Fruit fly (Drosophila melanogaster) whole organism, prepupa: Measurements from ENCODE around the gene Fancl.

Source experiments
- Blimp-1 ChIP-seq: fragments of 200-800 bp; sonication (Bioruptor generic); optimal IDR thresholded peaks from 3 replicates; lab custom pipeline; 2017; ENCODE audit warnings: missing biosample characterization, missing genetic modification characterization, mild to moderate bottlenecking, moderate library complexity, missing genetic modification reagents
- CG10669 ChIP-seq: fragments of 200-800 bp; sonication (Bioruptor generic); optimal IDR thresholded peaks from 3 replicates; lab custom pipeline; 2018; ENCODE audit warnings: missing biosample characterization, mild to moderate bottlenecking, missing genetic modification characterization, moderate library complexity
- CG11294 ChIP-seq: fragments of 200-800 bp; sonication (Bioruptor generic); IDR thresholded peaks from 2 replicates; pipeline ENCODE4 v1.3.6; 2022; ENCODE audit warnings: missing biosample characterization, missing genetic modification characterization
- CG11902 ChIP-seq: fragments of 200-800 bp; sonication (Bioruptor generic); optimal IDR thresholded peaks from 3 replicates; lab custom pipeline; 2016; ENCODE audit warnings: missing biosample characterization, missing genetic modification characterization
- CG15336 ChIP-seq: fragments of 200-800 bp; sonication (Bioruptor generic); IDR thresholded peaks from 2 replicates; pipeline ENCODE4 v1.3.6; 2022; ENCODE audit warnings: missing biosample characterization, missing genetic modification characterization
- CG1621 ChIP-seq: fragments of 200-800 bp; sonication (Bioruptor generic); optimal IDR thresholded peaks from 3 replicates; lab custom pipeline; 2018; ENCODE audit warnings: missing biosample characterization, mild to moderate bottlenecking, missing genetic modification characterization
- CG16779 ChIP-seq: fragments of 200-800 bp; sonication (Bioruptor generic); optimal IDR thresholded peaks from 3 replicates; lab custom pipeline; 2017; ENCODE audit warnings: missing biosample characterization, mild to moderate bottlenecking, missing genetic modification characterization
- CG3032 ChIP-seq: fragments of 200-800 bp; optimal IDR thresholded peaks from 2 replicates; lab custom pipeline; 2019; ENCODE audit warnings: missing biosample characterization, mild to moderate bottlenecking, missing genetic modification characterization, moderate library complexity
- CG32006 ChIP-seq: fragments of 200-800 bp; sonication (Bioruptor generic); optimal IDR thresholded peaks from 3 replicates; lab custom pipeline; 2017; ENCODE audit warnings: missing biosample characterization, mild to moderate bottlenecking, missing genetic modification characterization
- CG34406 ChIP-seq: fragments of 200-800 bp; sonication (Bioruptor generic); optimal IDR thresholded peaks from 3 replicates; lab custom pipeline; 2016; ENCODE audit warnings: missing biosample characterization, missing genetic modification characterization
- CG3919 ChIP-seq: fragments of 200-800 bp; sonication (Bioruptor generic); optimal IDR thresholded peaks from 3 replicates; lab custom pipeline; 2016; ENCODE audit warnings: missing biosample characterization, missing genetic modification characterization
- CG4318 ChIP-seq: fragments of 200-800 bp; sonication (Bioruptor generic); optimal IDR thresholded peaks from 3 replicates; lab custom pipeline; 2017; ENCODE audit warnings: missing biosample characterization, mild to moderate bottlenecking, missing genetic modification characterization
- CG6163 ChIP-seq: fragments of 200-800 bp; sonication (Bioruptor generic); IDR thresholded peaks from 3 replicates; pipeline ENCODE4 v1.3.6; 2022; ENCODE audit warnings: missing biosample characterization, missing genetic modification characterization
- CG6792 ChIP-seq: fragments of 200-800 bp; sonication (Bioruptor generic); optimal IDR thresholded peaks from 3 replicates; lab custom pipeline; 2016; ENCODE audit warnings: missing biosample characterization, missing genetic modification characterization
- CG6854 ChIP-seq: fragments of 200-800 bp; sonication (Bioruptor generic); optimal IDR thresholded peaks from 2 replicates; lab custom pipeline; 2017; ENCODE audit warnings: missing biosample characterization, mild to moderate bottlenecking, missing genetic modification characterization
- CG8119 ChIP-seq: fragments of 200-800 bp; sonication (Bioruptor generic); IDR thresholded peaks from 3 replicates; pipeline ENCODE4 v1.3.6; 2022; ENCODE audit warnings: missing biosample characterization, missing genetic modification characterization
- CG8319 ChIP-seq: fragments of 200-800 bp; sonication (Bioruptor generic); optimal IDR thresholded peaks from 3 replicates; lab custom pipeline; 2016; ENCODE audit warnings: missing biosample characterization, missing genetic modification characterization
- CG8632 ChIP-seq: fragments of 200-800 bp; sonication (Bioruptor generic); optimal IDR thresholded peaks from 3 replicates; lab custom pipeline; 2016; ENCODE audit warnings: missing biosample characterization, missing genetic modification characterization
- Eip75B ChIP-seq: fragments of 200-800 bp; sonication (Bioruptor generic); optimal IDR thresholded peaks from 3 replicates; lab custom pipeline; 2016; ENCODE audit warnings: missing biosample characterization, missing genetic modification characterization
- Eip78C ChIP-seq: fragments of 200-800 bp; sonication (Bioruptor generic); peaks from one replicate; lab custom pipeline; 2016; ENCODE audit warnings: missing biosample characterization, missing genetic modification characterization
- Ets21C ChIP-seq: fragments of 200-800 bp; sonication (Bioruptor generic); optimal IDR thresholded peaks from 3 replicates; lab custom pipeline; 2016; ENCODE audit warnings: missing biosample characterization, missing genetic modification characterization
- Hr38 ChIP-seq: sonication (Bioruptor generic); optimal IDR thresholded peaks from 2 replicates; lab custom pipeline; 2016; ENCODE audit warnings: missing biosample characterization, missing genetic modification characterization
- Hr39 ChIP-seq: fragments of 200-800 bp; sonication (Bioruptor generic); optimal IDR thresholded peaks from 2 replicates; lab custom pipeline; 2016; ENCODE audit warnings: missing biosample characterization, missing genetic modification characterization
- Hr4 ChIP-seq: fragments of 200-800 bp; sonication (Bioruptor generic); optimal IDR thresholded peaks from 3 replicates; lab custom pipeline; 2016; ENCODE audit warnings: missing biosample characterization, missing genetic modification characterization
- Lpt ChIP-seq: fragments of 200-800 bp; sonication (Bioruptor generic); optimal IDR thresholded peaks from 3 replicates; lab custom pipeline; 2016; ENCODE audit warnings: missing biosample characterization, missing genetic modification characterization
- Met ChIP-seq: fragments of 200-800 bp; sonication (Bioruptor generic); optimal IDR thresholded peaks from 3 replicates; lab custom pipeline; 2016; ENCODE audit warnings: missing biosample characterization, missing genetic modification characterization
- Smox ChIP-seq: fragments of 200-800 bp; sonication (Bioruptor generic); optimal IDR thresholded peaks from 3 replicates; lab custom pipeline; 2016; ENCODE audit warnings: missing biosample characterization, missing genetic modification characterization
- Sox14 ChIP-seq: fragments of 200-800 bp; sonication (Bioruptor generic); optimal IDR thresholded peaks from 3 replicates; lab custom pipeline; 2016; ENCODE audit warnings: missing biosample characterization, missing genetic modification characterization
- Sox15 ChIP-seq: fragments of 200-800 bp; sonication (Bioruptor generic); optimal IDR thresholded peaks from 3 replicates; lab custom pipeline; 2016; ENCODE audit warnings: missing biosample characterization, missing genetic modification characterization
- achi ChIP-seq: fragments of 200-800 bp; sonication (Bioruptor generic); optimal IDR thresholded peaks from 3 replicates; lab custom pipeline; 2016; ENCODE audit warnings: missing biosample characterization, missing genetic modification characterization
- acj6 ChIP-seq: fragments of 200-800 bp; sonication (Bioruptor generic); optimal IDR thresholded peaks from 3 replicates; lab custom pipeline; 2016; ENCODE audit warnings: missing biosample characterization, missing genetic modification characterization
- cyc ChIP-seq: fragments of 200-800 bp; sonication (Bioruptor generic); optimal IDR thresholded peaks from 3 replicates; lab custom pipeline; 2016; ENCODE audit warnings: missing biosample characterization, missing genetic modification characterization
- dac ChIP-seq: fragments of 200-800 bp; sonication (Bioruptor generic); optimal IDR thresholded peaks from 2 replicates; lab custom pipeline; 2017; ENCODE audit warnings: missing biosample characterization, mild to moderate bottlenecking, missing genetic modification characterization
- dsx ChIP-seq: fragments of 200-800 bp; optimal IDR thresholded peaks from 3 replicates; lab custom pipeline; 2019; ENCODE audit warnings: missing biosample characterization, mild to moderate bottlenecking, missing genetic modification characterization, moderate library complexity; ENCODE audit not compliant: poor library complexity, severe bottlenecking
- eg ChIP-seq: fragments of 200-800 bp; sonication (Bioruptor generic); IDR thresholded peaks from 3 replicates; pipeline ENCODE4 v1.3.6; 2022; ENCODE audit warnings: missing biosample characterization, missing genetic modification characterization
- esn ChIP-seq: fragments of 200-800 bp; sonication (Bioruptor generic); optimal IDR thresholded peaks from 2 replicates; lab custom pipeline; 2016; ENCODE audit warnings: missing biosample characterization, mild to moderate bottlenecking, missing genetic modification characterization, moderate library complexity
- fd59A ChIP-seq: fragments of 200-800 bp; sonication (Bioruptor generic); optimal IDR thresholded peaks from 2 replicates; lab custom pipeline; 2017; ENCODE audit warnings: missing biosample characterization, mild to moderate bottlenecking, missing genetic modification characterization, missing genetic modification reagents
- fd85E ChIP-seq: fragments of 200-800 bp; sonication (Bioruptor generic); optimal IDR thresholded peaks from 3 replicates; lab custom pipeline; 2016; ENCODE audit warnings: missing biosample characterization, missing genetic modification characterization
- lz ChIP-seq: fragments of 200-800 bp; sonication (Bioruptor generic); optimal IDR thresholded peaks from 3 replicates; lab custom pipeline; 2016; ENCODE audit warnings: missing biosample characterization, missing genetic modification characterization
- net ChIP-seq: fragments of 200-800 bp; sonication (Bioruptor generic); optimal IDR thresholded peaks from 3 replicates; lab custom pipeline; 2016; ENCODE audit warnings: missing biosample characterization, missing genetic modification characterization
- pdm3 ChIP-seq: fragments of 200-800 bp; sonication (Bioruptor generic); optimal IDR thresholded peaks from 3 replicates; lab custom pipeline; 2016; ENCODE audit warnings: missing biosample characterization, missing genetic modification characterization
- salr ChIP-seq, 2 experiments: fragments of 200-800 bp; sonication (Bioruptor generic); optimal IDR thresholded peaks; 3 replicates each; lab custom pipeline; 2016 to 2018; ENCODE audit warnings: missing biosample characterization in 2 of 2, missing genetic modification characterization in 2 of 2, mild to moderate bottlenecking in 1 of 2
- spab ChIP-seq: fragments of 200-800 bp; sonication (Bioruptor generic); optimal IDR thresholded peaks from 2 replicates; lab custom pipeline; 2017; ENCODE audit warnings: missing biosample characterization, mild to moderate bottlenecking, missing genetic modification characterization, missing genetic modification reagents
- ss ChIP-seq, 2 experiments: fragments of 200-800 bp; sonication (Bioruptor generic); optimal IDR thresholded peaks; 2 replicates in 1 of 2; 3 replicates in 1 of 2; lab custom pipeline; 2017 to 2018; ENCODE audit warnings: mild to moderate bottlenecking in 2 of 2, missing biosample characterization in 2 of 2, missing genetic modification characterization in 2 of 2, moderate library complexity in 1 of 2
- topi ChIP-seq: fragments of 200-800 bp; sonication (Bioruptor generic); optimal IDR thresholded peaks from 3 replicates; lab custom pipeline; 2016; ENCODE audit warnings: missing biosample characterization, missing genetic modification characterization
- vri ChIP-seq: fragments of 200-800 bp; sonication (Bioruptor generic); optimal IDR thresholded peaks from 3 replicates; lab custom pipeline; 2016; ENCODE audit warnings: missing biosample characterization, mild to moderate bottlenecking, missing genetic modification characterization

The Fancl gene

DNA sequence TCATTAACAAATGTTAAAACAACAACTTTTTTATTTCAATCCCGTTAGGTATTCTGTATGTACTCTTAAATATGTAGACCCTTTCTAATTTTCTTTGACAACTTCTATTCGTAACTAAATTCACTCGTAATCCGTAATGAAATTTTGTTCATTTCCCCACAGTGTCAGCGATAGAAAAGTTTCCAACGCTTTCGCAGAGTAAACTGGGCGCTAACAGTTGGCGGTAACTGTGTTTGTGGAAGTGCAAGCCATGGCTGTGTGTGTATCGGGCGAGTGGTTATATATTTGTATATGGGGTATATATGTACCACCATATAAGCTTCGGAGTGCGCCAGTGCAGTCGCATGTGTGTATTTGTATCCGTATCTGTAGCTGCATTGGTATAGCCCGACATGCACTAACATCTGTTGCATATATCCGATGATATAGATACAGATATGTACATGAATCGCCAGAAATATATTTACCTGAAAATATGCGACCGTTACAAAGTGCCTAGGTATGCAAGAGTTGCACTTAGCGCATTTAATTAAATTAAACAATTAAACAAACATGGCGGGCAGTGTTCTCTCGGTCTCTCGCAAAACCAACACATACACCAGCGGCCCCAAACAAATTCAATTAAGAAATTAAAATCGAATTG lies 28.9 kb upstream of the Fancl start (continued):
- no peak for TF ChIP-seq fd85E
- peak; percentile 24 for TF ChIP-seq Sox15 (GFP tag; lab: Kevin White, UChicago)
- no peak for TF ChIP-seq salr (GFP tag; optimal IDR thresholded peaks at IDR 0.05; lab: Kevin White, UChicago)
- no peak for TF ChIP-seq Met
- no peak for TF ChIP-seq CG4318 (GFP tag; lab: Kevin White, UChicago)
- no peak for TF ChIP-seq CG8319 (GFP tag; lab: Kevin White, UChicago)
- TF ChIP-seq dac (GFP tag; lab: Kevin White, UChicago), result no peak
- no peak for TF ChIP-seq CG11902 (GFP tag; lab: Kevin White, UChicago)
- TF ChIP-seq lz (GFP tag; lab: Kevin White, UChicago), result no peak
- no peak for TF ChIP-seq CG6792 (GFP tag; lab: Kevin White, UChicago)
- TF ChIP-seq eg (GFP tag; lab: Robert Waterston, UW), result no peak
- TF ChIP-seq Ets21C (GFP tag; lab: Kevin White, UChicago), result peak; percentile 8
- no peak for TF ChIP-seq CG11294
- TF ChIP-seq CG6163 (GFP tag; lab: Robert Waterston, UW), result 0 out of 3 replicates have a peak, but pooled peaks have one; percentile 31
- TF ChIP-seq cyc (GFP tag; lab: Kevin White, UChicago), result peak; percentile 33
- TF ChIP-seq net (GFP tag; lab: Kevin White, UChicago), result peak; percentile 13
- peak; percentile 0 for TF ChIP-seq achi (GFP tag; lab: Kevin White, UChicago)
- no peak for TF ChIP-seq Blimp-1 (GFP tag; lab: Kevin White, UChicago)
- TF ChIP-seq spab (GFP tag; lab: Kevin White, UChicago), result no peak
- no peak for TF ChIP-seq CG16779 (tag; lab: Kevin White, UChicago)
- TF ChIP-seq Hr38 (GFP tag; lab: Kevin White, UChicago), result no peak
- TF ChIP-seq Lpt (GFP tag; lab: Kevin White, UChicago), result no peak
- peak; percentile 20 for TF ChIP-seq Hr4
- TF ChIP-seq CG15336 (GFP tag; lab: Robert Waterston, UW), result no peak
- TF ChIP-seq dsx (GFP tag; lab: Kevin White, UChicago), result no peak
- no peak for TF ChIP-seq pdm3 (GFP tag; lab: Kevin White, UChicago)
- TF ChIP-seq CG3919 (GFP tag; lab: Kevin White, UChicago), result no peak
- no peak for TF ChIP-seq CG8632 (GFP tag; lab: Kevin White, UChicago)
- no peak for TF ChIP-seq CG34406 (GFP tag; lab: Kevin White, UChicago)

DNA sequence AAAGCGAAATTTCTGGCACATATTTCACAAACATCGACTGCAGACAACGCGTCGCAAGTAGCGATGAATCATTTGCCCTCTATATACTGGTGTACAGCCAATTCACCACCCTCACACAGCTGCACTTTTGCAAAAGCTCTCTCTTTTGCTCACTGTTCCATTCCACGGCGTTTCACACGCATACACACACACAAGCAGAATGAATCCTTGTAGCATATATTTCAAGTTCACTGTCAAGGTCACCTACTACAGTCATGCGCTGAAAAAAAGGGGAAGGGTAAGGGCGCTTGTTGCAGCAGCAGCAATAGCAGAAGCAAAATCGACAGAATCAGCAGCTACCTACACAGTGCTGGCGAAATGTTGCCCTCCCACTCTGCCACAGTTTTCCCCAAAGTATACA lies 28.0 kb upstream of the Fancl start:
- TF ChIP-seq eg (GFP tag; lab: Robert Waterston, UW) (no peak), ss (GFP tag; optimal IDR thresholded peaks at IDR 0.05; lab: Kevin White, UChicago) (peak in 1 of 2 experiments; percentile 14), Hr39 (GFP tag; lab: Kevin White, UChicago) (peak; percentile 29), CG6854 (GFP tag; lab: Kevin White, UChicago) (peak; percentile 6), CG1621 (tag; lab: Kevin White, UChicago) (no peak), salr (GFP tag; optimal IDR thresholded peaks at IDR 0.05; lab: Kevin White, UChicago) (peak in 1 of 2 experiments; percentile 17), Eip75B (GFP tag; lab: Kevin White, UChicago) (peak; percentile 23), CG3032 (tag; lab: Kevin White, UChicago) (peak; percentile 6), vri (peak; percentile 25), fd85E (no peak), CG6163 (GFP tag; lab: Robert Waterston, UW) (0 out of 3 replicates have a peak, but pooled peaks have one; percentile 11)

DNA sequence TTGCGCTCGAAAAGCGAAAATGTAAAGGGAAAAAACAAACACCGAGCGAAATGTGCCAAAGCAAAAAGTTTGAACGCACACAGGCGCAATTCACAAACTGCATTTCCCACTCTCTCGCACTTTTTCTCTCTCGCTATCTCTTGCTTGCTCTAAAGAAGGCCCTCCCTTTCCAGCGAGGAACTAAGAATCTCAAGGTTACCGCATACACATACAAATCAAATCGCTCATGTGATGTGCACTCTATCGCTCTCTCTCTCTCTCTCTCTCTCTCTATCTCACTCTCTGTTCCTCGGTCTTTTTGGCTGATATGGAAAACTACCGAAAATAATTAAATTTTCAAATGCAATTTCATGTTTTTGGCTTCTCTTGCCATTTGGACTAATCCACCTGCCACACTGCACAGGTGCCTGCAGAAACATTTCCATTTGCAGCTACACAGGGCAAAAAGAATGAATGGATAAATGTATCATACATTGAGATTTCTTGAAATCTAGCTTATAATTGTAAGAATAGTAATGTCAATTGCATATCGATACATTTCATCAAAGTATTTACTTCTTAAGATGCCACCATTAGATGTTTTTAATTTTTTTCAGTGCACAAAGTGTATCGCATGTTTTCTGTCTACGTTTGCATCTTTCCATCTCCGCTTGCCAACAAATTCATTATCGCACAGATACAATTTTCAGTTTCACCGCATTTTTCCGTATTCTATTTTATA lies 26.8 kb upstream of the Fancl start:
- TF ChIP-seq pdm3 (GFP tag; lab: Kevin White, UChicago) (peak; percentile 74), lz (GFP tag; lab: Kevin White, UChicago) (peak; percentile 42), Eip78C (GFP tag; lab: Kevin White, UChicago) (peak; percentile 92), ss (GFP tag; optimal IDR thresholded peaks at IDR 0.05; lab: Kevin White, UChicago) (peak in 1 of 2 experiments; percentile 17), CG11294 (peak; percentile 80), CG32006 (GFP tag; lab: Kevin White, UChicago) (peak; percentile 81), Hr38 (GFP tag; lab: Kevin White, UChicago) (peak; percentile 8), esn (GFP tag; lab: Kevin White, UChicago) (peak; percentile 61), topi (GFP tag; lab: Kevin White, UChicago) (peak; percentile 51), fd59A (GFP tag; lab: Kevin White, UChicago) (peak; percentile 70), Smox (GFP tag; lab: Kevin White, UChicago) (peak; percentile 45), Sox14 (GFP tag; lab: Kevin White, UChicago) (peak; percentile 67), acj6 (GFP tag; lab: Kevin White, UChicago) (peak; percentile 71), cyc (GFP tag; lab: Kevin White, UChicago) (peak; percentile 46), CG8119 (peak; percentile 80), CG10669 (GFP tag; lab: Kevin White, UChicago) (peak; percentile 68), CG34406 (GFP tag; lab: Kevin White, UChicago) (peak; percentile 43)
